Fruit fly (Drosophila melanogaster) whole organism, embryonic: ENCODE data around the gene red.
A peak's percentile ranks its signal among the peaks of the same experiment; 100 is the strongest.

ENCODE experiments used
- Atf-2 ChIP-seq: fragments of 200-800 bp; sonication (Bioruptor generic); optimal IDR thresholded peaks from 2 replicates; lab custom pipeline; 2016; ENCODE audit warnings: missing biosample characterization, missing genetic modification characterization
- CG11093 ChIP-seq: fragments of 200-800 bp; sonication (Bioruptor generic); IDR thresholded peaks from 3 replicates; pipeline ENCODE4 v1.3.6; 2022; ENCODE audit warnings: missing biosample characterization, missing genetic modification characterization
- CG11504 ChIP-seq: fragments of 200-800 bp; sonication (Bioruptor generic); optimal IDR thresholded peaks from 3 replicates; lab custom pipeline; 2019; ENCODE audit warnings: missing biosample characterization, mild to moderate bottlenecking, missing genetic modification characterization, moderate library complexity
- CG12391 ChIP-seq: fragments of 200-800 bp; sonication (Bioruptor generic); optimal IDR thresholded peaks from 3 replicates; lab custom pipeline; 2018; ENCODE audit warnings: missing biosample characterization, mild to moderate bottlenecking, missing genetic modification characterization, moderate library complexity
- CG1603 ChIP-seq: fragments of 200-800 bp; sonication (Bioruptor generic); optimal IDR thresholded peaks from 2 replicates; lab custom pipeline; 2019; ENCODE audit warnings: missing biosample characterization, mild to moderate bottlenecking, missing genetic modification characterization, moderate library complexity
- CG17186 ChIP-seq: fragments of 200-800 bp; sonication (Bioruptor generic); optimal IDR thresholded peaks from 3 replicates; lab custom pipeline; 2017; ENCODE audit warnings: missing biosample characterization, missing genetic modification reagents, missing genetic modification characterization
- CG17359 ChIP-seq: fragments of 200-800 bp; sonication (Bioruptor generic); optimal IDR thresholded peaks from 3 replicates; lab custom pipeline; 2018; ENCODE audit warnings: missing biosample characterization, mild to moderate bottlenecking, missing genetic modification characterization, moderate library complexity
- CG17829 ChIP-seq: fragments of 200-800 bp; optimal IDR thresholded peaks from 2 replicates; lab custom pipeline; 2019; ENCODE audit warnings: missing biosample characterization, mild to moderate bottlenecking, missing genetic modification characterization, moderate library complexity
- CG2875 ChIP-seq: fragments of 200-800 bp; sonication (Bioruptor generic); optimal IDR thresholded peaks from 2 replicates; lab custom pipeline; 2017; ENCODE audit warnings: missing biosample characterization, mild to moderate bottlenecking, missing genetic modification characterization, missing genetic modification reagents
- CG30403 ChIP-seq: fragments of 200-800 bp; sonication (Bioruptor generic); optimal IDR thresholded peaks from 3 replicates; lab custom pipeline; 2016; ENCODE audit warnings: missing biosample characterization, missing genetic modification characterization
- CG3281 ChIP-seq: fragments of 200-800 bp; sonication (Bioruptor generic); optimal IDR thresholded peaks from 3 replicates; lab custom pipeline; 2017; ENCODE audit warnings: missing biosample characterization, mild to moderate bottlenecking, missing genetic modification characterization
- CG6689 ChIP-seq: fragments of 200-800 bp; sonication (Bioruptor generic); IDR thresholded peaks from 2 replicates; pipeline ENCODE4 v1.3.6; 2022; ENCODE audit warnings: missing biosample characterization, missing genetic modification characterization
- CG6854 ChIP-seq: fragments of 200-800 bp; sonication (Bioruptor generic); optimal IDR thresholded peaks from 3 replicates; lab custom pipeline; 2017; ENCODE audit warnings: missing biosample characterization, mild to moderate bottlenecking, missing genetic modification characterization
- CG7271 ChIP-seq: fragments of 200-800 bp; sonication (Bioruptor generic); optimal IDR thresholded peaks from 2 replicates; lab custom pipeline; 2018; ENCODE audit warnings: missing biosample characterization, mild to moderate bottlenecking, missing genetic modification characterization, moderate library complexity
- CG7839 ChIP-seq: fragments of 200-800 bp; sonication (Bioruptor generic); optimal IDR thresholded peaks from 3 replicates; lab custom pipeline; 2018; ENCODE audit warnings: missing biosample characterization, mild to moderate bottlenecking, missing genetic modification characterization, moderate library complexity
- CG8290 ChIP-seq, 3 experiments: fragments of 200-800 bp; sonication (Bioruptor generic); optimal IDR thresholded peaks; 2 replicates each; lab custom pipeline; 2016 to 2019; ENCODE audit warnings: missing biosample characterization in 3 of 3, missing genetic modification characterization in 3 of 3, mild to moderate bottlenecking in 2 of 3, moderate library complexity in 1 of 3
- CG9437 ChIP-seq: fragments of 200-800 bp; sonication (Bioruptor generic); optimal IDR thresholded peaks from 2 replicates; lab custom pipeline; 2018; ENCODE audit warnings: missing biosample characterization, mild to moderate bottlenecking, missing genetic modification characterization
- CG9609 ChIP-seq: fragments of 200-800 bp; sonication (Bioruptor generic); optimal IDR thresholded peaks from 3 replicates; lab custom pipeline; 2016; ENCODE audit warnings: missing biosample characterization, missing genetic modification characterization
- CoRest ChIP-seq: fragments of 200-800 bp; sonication (Bioruptor generic); optimal IDR thresholded peaks from 3 replicates; lab custom pipeline; 2018; ENCODE audit warnings: missing biosample characterization, mild to moderate bottlenecking, missing genetic modification characterization, moderate library complexity
- Ets65A ChIP-seq: fragments of 200-800 bp; sonication (Bioruptor generic); peaks from one replicate; lab custom pipeline; 2016; ENCODE audit warnings: missing biosample characterization, missing genetic modification characterization
- HLHmδ ChIP-seq: fragments of 200-800 bp; sonication (Bioruptor generic); optimal IDR thresholded peaks from 2 replicates; lab custom pipeline; 2018; ENCODE audit warnings: missing biosample characterization, mild to moderate bottlenecking, missing genetic modification characterization, moderate library complexity
- Med ChIP-seq: fragments of 200-800 bp; sonication (Bioruptor generic); peaks from one replicate; lab custom pipeline; 2016; ENCODE audit warnings: missing biosample characterization, missing genetic modification characterization, mild to moderate bottlenecking, inconsistent platforms, moderate library complexity
- Oli ChIP-seq: fragments of 200-800 bp; sonication (Bioruptor generic); optimal IDR thresholded peaks from 2 replicates; lab custom pipeline; 2018; ENCODE audit warnings: missing biosample characterization, mild to moderate bottlenecking, missing genetic modification characterization, moderate library complexity
- Sox102F ChIP-seq: fragments of 200-800 bp; sonication (Bioruptor generic); optimal IDR thresholded peaks from 2 replicates; lab custom pipeline; 2018; ENCODE audit warnings: missing biosample characterization, mild to moderate bottlenecking, missing genetic modification characterization, moderate library complexity
- Spps ChIP-seq: fragments of 200-800 bp; sonication (Bioruptor generic); optimal IDR thresholded peaks from 2 replicates; lab custom pipeline; 2018; ENCODE audit warnings: missing biosample characterization, mild to moderate bottlenecking, missing genetic modification characterization
- Taf1 ChIP-seq: fragments of 200-800 bp; sonication (Bioruptor generic); IDR thresholded peaks from 2 replicates; pipeline ENCODE4 v1.3.6; 2022; ENCODE audit warnings: missing biosample characterization, missing genetic modification characterization
- Trl ChIP-seq, 3 experiments: fragments of >200 bp in 2 of 3; fragments of 200-800 bp in 1 of 3; sonication (Bioruptor generic) in 1 of 3; optimal IDR thresholded peaks; 2 replicates in 1 of 3; 3 replicates in 2 of 3; lab custom pipeline; 2016 to 2017; ENCODE audit warnings: missing biosample characterization in 1 of 3, missing genetic modification characterization in 1 of 3
- amos ChIP-seq: fragments of 200-800 bp; sonication (Bioruptor generic); IDR thresholded peaks from 2 replicates; pipeline ENCODE4 v1.3.6; 2022; ENCODE audit warnings: missing biosample characterization, missing genetic modification characterization; ENCODE audit not compliant: partially characterized antibody
- bab2 ChIP-seq: fragments of 200-800 bp; sonication (Bioruptor generic); optimal IDR thresholded peaks from 2 replicates; lab custom pipeline; 2016; ENCODE audit warnings: missing biosample characterization, missing genetic modification characterization
- bsh ChIP-seq, 2 experiments: fragments of 200-800 bp; sonication (Bioruptor generic); optimal IDR thresholded peaks; 2 replicates each; lab custom pipeline; 2017 to 2018; ENCODE audit warnings: mild to moderate bottlenecking in 2 of 2, missing biosample characterization in 2 of 2, missing genetic modification characterization in 2 of 2, moderate library complexity in 1 of 2
- btn ChIP-seq: fragments of 200-800 bp; sonication (Bioruptor generic); optimal IDR thresholded peaks from 2 replicates; lab custom pipeline; 2016; ENCODE audit warnings: missing biosample characterization, missing genetic modification characterization
- corto ChIP-seq: fragments of 200-800 bp; sonication (Bioruptor generic); optimal IDR thresholded peaks from 2 replicates; lab custom pipeline; 2016; ENCODE audit warnings: missing biosample characterization, mild to moderate bottlenecking, missing genetic modification characterization, moderate library complexity
- dati ChIP-seq: fragments of 200-800 bp; sonication (Bioruptor generic); IDR thresholded peaks from 2 replicates; pipeline ENCODE4 v1.3.6; 2022; ENCODE audit warnings: missing biosample characterization, missing genetic modification characterization
- dmrt99B ChIP-seq: fragments of 200-800 bp; sonication (Bioruptor generic); optimal IDR thresholded peaks from 2 replicates; lab custom pipeline; 2018; ENCODE audit warnings: missing biosample characterization, mild to moderate bottlenecking, missing genetic modification characterization, moderate library complexity
- en ChIP-seq: fragments of 200-800 bp; sonication (Bioruptor generic); optimal IDR thresholded peaks from 2 replicates; lab custom pipeline; 2016; ENCODE audit warnings: missing biosample characterization, missing genetic modification characterization
- eve ChIP-seq, 2 experiments: fragments of >200 bp; optimal IDR thresholded peaks; 2 replicates each; lab custom pipeline; 2017; ENCODE audit warnings: missing biosample characterization in 2 of 2, missing genetic modification characterization in 2 of 2
- fd64A ChIP-seq: fragments of 200-800 bp; sonication (Bioruptor generic); optimal IDR thresholded peaks from 3 replicates; lab custom pipeline; 2018; ENCODE audit warnings: missing biosample characterization, mild to moderate bottlenecking, missing genetic modification characterization
- gem ChIP-seq: fragments of 200-800 bp; sonication (Bioruptor generic); optimal IDR thresholded peaks from 2 replicates; lab custom pipeline; 2019; ENCODE audit warnings: missing biosample characterization, mild to moderate bottlenecking, missing genetic modification characterization, moderate library complexity
- ham ChIP-seq: fragments of 200-800 bp; sonication (Bioruptor generic); IDR thresholded peaks from 2 replicates; pipeline ENCODE4 v1.3.6; 2022; ENCODE audit warnings: missing biosample characterization, missing genetic modification characterization
- inv ChIP-seq: fragments of 200-800 bp; sonication (Bioruptor generic); IDR thresholded peaks from 2 replicates; pipeline ENCODE4 v1.3.6; 2022; ENCODE audit warnings: missing biosample characterization, missing genetic modification characterization; ENCODE audit not compliant: partially characterized antibody
- jumu ChIP-seq: fragments of 200-800 bp; sonication (Bioruptor generic); optimal IDR thresholded peaks from 3 replicates; lab custom pipeline; 2016; ENCODE audit warnings: missing biosample characterization, missing genetic modification characterization
- nmo ChIP-seq: fragments of 200-800 bp; sonication (Bioruptor generic); optimal IDR thresholded peaks from 2 replicates; lab custom pipeline; 2018; ENCODE audit warnings: missing biosample characterization, mild to moderate bottlenecking, missing genetic modification characterization, moderate library complexity
- onecut ChIP-seq: fragments of 200-800 bp; sonication (Bioruptor generic); IDR thresholded peaks from 2 replicates; pipeline ENCODE4 v1.3.6; 2022; ENCODE audit warnings: missing biosample characterization, missing genetic modification characterization
- pho ChIP-seq: fragments of 200-800 bp; sonication (Bioruptor generic); optimal IDR thresholded peaks from 2 replicates; lab custom pipeline; 2016; ENCODE audit warnings: missing biosample characterization, missing genetic modification characterization
- slbo ChIP-seq: fragments of 200-800 bp; sonication (Bioruptor generic); IDR thresholded peaks from 2 replicates; pipeline ENCODE4 v1.3.6; 2022; ENCODE audit warnings: missing biosample characterization, missing genetic modification characterization
- slp2 ChIP-seq: fragments of 200-800 bp; sonication (Bioruptor generic); optimal IDR thresholded peaks from 2 replicates; lab custom pipeline; 2016; ENCODE audit warnings: missing biosample characterization, missing genetic modification characterization
- so ChIP-seq: fragments of 200-800 bp; sonication (Bioruptor generic); IDR thresholded peaks from 3 replicates; pipeline ENCODE4 v1.3.6; 2022; ENCODE audit warnings: missing biosample characterization, missing genetic modification characterization
- unpg ChIP-seq: fragments of 200-800 bp; sonication (Bioruptor generic); optimal IDR thresholded peaks from 3 replicates; lab custom pipeline; 2018; ENCODE audit warnings: missing biosample characterization, mild to moderate bottlenecking, missing genetic modification characterization, moderate library complexity
- vfl ChIP-seq: fragments of 200-800 bp; sonication (Bioruptor generic); optimal IDR thresholded peaks from 2 replicates; lab custom pipeline; 2016; ENCODE audit warnings: missing biosample characterization, missing genetic modification characterization
- wek ChIP-seq: fragments of 200-800 bp; sonication (Bioruptor generic); optimal IDR thresholded peaks from 3 replicates; lab custom pipeline; 2018; ENCODE audit warnings: missing biosample characterization, mild to moderate bottlenecking, missing genetic modification characterization, moderate library complexity

Gene red

dm6 chr3R:14284422-14284760 lies 4.5 kb upstream of the red start:
- TF ChIP-seq CG2875 (GFP tag; lab: Kevin White, UChicago) = peak; percentile 36
- peak; percentile 36 for TF ChIP-seq wek
- peak; percentile 44 for TF ChIP-seq CoRest (tag; lab: Kevin White, UChicago)
- TF ChIP-seq CG1603 = peak; percentile 45
- TF ChIP-seq Med (GFP tag; lab: Kevin White, UChicago) = peak; percentile 75
- peak; percentile 19 for TF ChIP-seq CG7839 (tag; lab: Kevin White, UChicago)
- TF ChIP-seq unpg (GFP tag; lab: Kevin White, UChicago) = peak; percentile 16
- peak; percentile 44 for TF ChIP-seq CG11504
- TF ChIP-seq Trl (optimal IDR thresholded peaks at IDR 0.05; lab: Kevin White, UChicago) = no peak
- no peak for TF ChIP-seq Trl (GFP tag; optimal IDR thresholded peaks at IDR 0.05; lab: Kevin White, UChicago)
- no peak for TF ChIP-seq jumu (GFP tag; lab: Kevin White, UChicago)
- no peak for TF ChIP-seq en (GFP tag; lab: Kevin White, UChicago)
- no peak for TF ChIP-seq CG12391 (tag; lab: Kevin White, UChicago)
- TF ChIP-seq slp2 (GFP tag; lab: Kevin White, UChicago) = peak; percentile 2
- TF ChIP-seq CG9609 = peak; percentile 16
- no peak for TF ChIP-seq CG11093 (GFP tag; lab: Robert Waterston, UW)
- TF ChIP-seq pho (GFP tag; lab: Kevin White, UChicago) = peak; percentile 34
- TF ChIP-seq slbo (GFP tag; lab: Robert Waterston, UW) = no peak
- TF ChIP-seq gem (tag; lab: Kevin White, UChicago) = peak; percentile 51
- TF ChIP-seq fd64A (GFP tag; lab: Kevin White, UChicago) = peak; percentile 77
- no peak for TF ChIP-seq Atf-2 (GFP tag; lab: Kevin White, UChicago)
- peak in 1 of 2 experiments; percentile 71 for TF ChIP-seq eve (GFP tag; optimal IDR thresholded peaks at IDR 0.05; lab: Kevin White, UChicago)
- no peak for TF ChIP-seq CG6854 (GFP tag; lab: Kevin White, UChicago)
- peak; percentile 9 for TF ChIP-seq CG17829
- TF ChIP-seq vfl (GFP tag; lab: Kevin White, UChicago) = no peak
- TF ChIP-seq onecut = peak; percentile 51
- no peak for TF ChIP-seq so (GFP tag; lab: Robert Waterston, UW)
- TF ChIP-seq btn (GFP tag; lab: Kevin White, UChicago) = peak; percentile 5
- TF ChIP-seq nmo (GFP tag; lab: Kevin White, UChicago) = peak; percentile 24
- TF ChIP-seq CG9437 = peak; percentile 5
- no peak for TF ChIP-seq ham (GFP tag; lab: Robert Waterston, UW)
- no peak for TF ChIP-seq CG3281 (GFP tag; lab: Kevin White, UChicago)
- TF ChIP-seq CG6689 (GFP tag; lab: Robert Waterston, UW) = no peak
- TF ChIP-seq Spps (tag; lab: Kevin White, UChicago) = no peak
- no peak for TF ChIP-seq inv (GFP tag; lab: Robert Waterston, UW)
- no peak for TF ChIP-seq corto (GFP tag; lab: Kevin White, UChicago)
- peak; percentile 29 for TF ChIP-seq dmrt99B
- TF ChIP-seq CG17186 = no peak
- TF ChIP-seq CG7271 (tag; lab: Kevin White, UChicago) = peak; percentile 6
- peak; percentile 81 for TF ChIP-seq Ets65A (GFP tag; lab: Kevin White, UChicago)
- TF ChIP-seq HLHmδ (GFP tag; lab: Kevin White, UChicago) = peak; percentile 58
- TF ChIP-seq Sox102F = peak; percentile 40
- TF ChIP-seq dati (GFP tag; lab: Robert Waterston, UW) = no peak
- TF ChIP-seq bab2 = peak; percentile 35
- TF ChIP-seq bsh (GFP tag; optimal IDR thresholded peaks at IDR 0.05; lab: Kevin White, UChicago) = peak in 1 of 2 experiments; percentile 23
- peak; percentile 56 for TF ChIP-seq Oli
- no peak for TF ChIP-seq CG8290 (GFP tag; optimal IDR thresholded peaks at IDR 0.05; lab: Kevin White, UChicago)
- TF ChIP-seq CG8290 (tag; optimal IDR thresholded peaks at IDR 0.05; lab: Kevin White, UChicago) = no peak
- TF ChIP-seq CG30403 (GFP tag; lab: Kevin White, UChicago) = no peak
- TF ChIP-seq Taf1 = no peak
- peak; percentile 49 for TF ChIP-seq CG17359 (tag; lab: Kevin White, UChicago)
- TF ChIP-seq amos (GFP tag; lab: Robert Waterston, UW) = no peak
